Fruit fly (Drosophila melanogaster) whole organism, wandering third instar larva: ENCODE data around the gene His3.3A.

Experiments
- Abd-B ChIP-seq: fragments of >200 bp; optimal IDR thresholded peaks from 2 replicates; lab custom pipeline; 2017; ENCODE audit warnings: missing biosample characterization, missing genetic modification characterization
- CG32264 ChIP-seq: fragments of 200-800 bp; sonication (Bioruptor generic); optimal IDR thresholded peaks from 2 replicates; lab custom pipeline; 2016; ENCODE audit warnings: missing biosample characterization, missing genetic modification characterization
- CG9705 ChIP-seq: fragments of 200-800 bp; sonication (Bioruptor generic); optimal IDR thresholded peaks from 2 replicates; lab custom pipeline; 2018; ENCODE audit warnings: missing biosample characterization, mild to moderate bottlenecking, missing genetic modification characterization
- CrebA ChIP-seq: fragments of 200-800 bp; sonication (Bioruptor generic); optimal IDR thresholded peaks from 2 replicates; lab custom pipeline; 2016; ENCODE audit warnings: missing biosample characterization, mild to moderate bottlenecking, missing genetic modification characterization, borderline replicate concordance
- Dfd ChIP-seq: fragments of >200 bp; optimal IDR thresholded peaks from 2 replicates; lab custom pipeline; 2017; ENCODE audit warnings: missing biosample characterization, missing genetic modification characterization
- Dif ChIP-seq: fragments of 200-275, 200-300 bp; sonication (Bioruptor generic); optimal IDR thresholded peaks from 2 replicates; lab custom pipeline; 2018; ENCODE audit warnings: missing biosample characterization, missing genetic modification characterization; ENCODE audit not compliant: partially characterized antibody
- GATAd ChIP-seq: sonication (Bioruptor generic); optimal IDR thresholded peaks from 2 replicates; lab custom pipeline; 2016; ENCODE audit warnings: missing biosample characterization, missing genetic modification characterization
- HLH106 ChIP-seq: fragments of 200-800 bp; optimal IDR thresholded peaks from 3 replicates; lab custom pipeline; 2019; ENCODE audit warnings: missing biosample characterization, mild to moderate bottlenecking, missing genetic modification characterization, moderate library complexity
- Hnf4 ChIP-seq: fragments of 200-800 bp; sonication (Bioruptor generic); optimal IDR thresholded peaks from 2 replicates; lab custom pipeline; 2016; ENCODE audit warnings: missing biosample characterization, mild to moderate bottlenecking, missing genetic modification characterization
- Hr78 ChIP-seq: fragments of >200 bp; optimal IDR thresholded peaks from 2 replicates; lab custom pipeline; 2017; ENCODE audit warnings: missing biosample characterization, missing genetic modification characterization
- Hr83 ChIP-seq: fragments of 200-300 bp; sonication (Bioruptor generic); optimal IDR thresholded peaks from 2 replicates; lab custom pipeline; 2016; ENCODE audit warnings: missing biosample characterization, mild to moderate bottlenecking, missing genetic modification characterization, moderate library complexity; ENCODE audit not compliant: poor library complexity, severe bottlenecking
- Jra ChIP-seq: sonication (Bioruptor generic); optimal IDR thresholded peaks from 2 replicates; lab custom pipeline; 2016; ENCODE audit warnings: missing biosample characterization, missing genetic modification characterization
- Mio ChIP-seq: sonication (Bioruptor generic); optimal IDR thresholded peaks from 2 replicates; lab custom pipeline; 2016; ENCODE audit warnings: missing biosample characterization, missing genetic modification characterization
- Myc ChIP-seq: fragments of >200 bp; optimal IDR thresholded peaks from 2 replicates; lab custom pipeline; 2017
- N ChIP-seq: fragments of >200 bp; optimal IDR thresholded peaks from 2 replicates; lab custom pipeline; 2018; ENCODE audit warnings: missing biosample characterization, missing external identifiers, missing genetic modification characterization
- OdsH ChIP-seq: fragments of 200-800 bp; sonication (Bioruptor generic); optimal IDR thresholded peaks from 2 replicates; lab custom pipeline; 2016; ENCODE audit warnings: missing biosample characterization, mild to moderate bottlenecking, missing genetic modification characterization
- Rel ChIP-seq, 2 experiments: fragments of 200-800 bp; sonication (Bioruptor generic) in 1 of 2; optimal IDR thresholded peaks; 2 replicates in 1 of 2; 3 replicates in 1 of 2; lab custom pipeline; 2016 to 2019; ENCODE audit warnings: mild to moderate bottlenecking in 2 of 2, missing biosample characterization in 2 of 2, missing genetic modification characterization in 2 of 2, moderate library complexity in 1 of 2
- Sp1 ChIP-seq: fragments of 200-800 bp; sonication (Bioruptor generic); optimal IDR thresholded peaks from 3 replicates; lab custom pipeline; 2019; ENCODE audit warnings: missing biosample characterization, mild to moderate bottlenecking, missing genetic modification characterization, moderate library complexity
- Vsx2 ChIP-seq: fragments of 200-300, 225-300 bp; sonication (Bioruptor generic); optimal IDR thresholded peaks from 2 replicates; lab custom pipeline; 2018; ENCODE audit warnings: missing biosample characterization, missing genetic modification characterization; ENCODE audit not compliant: partially characterized antibody
- br ChIP-seq: fragments of 200-800 bp; sonication (Bioruptor generic); optimal IDR thresholded peaks from 2 replicates; lab custom pipeline; 2016; ENCODE audit warnings: missing biosample characterization, missing genetic modification characterization
- brk ChIP-seq: fragments of 200-800 bp; sonication (Bioruptor generic); optimal IDR thresholded peaks from 2 replicates; lab custom pipeline; 2016; ENCODE audit warnings: missing biosample characterization, mild to moderate bottlenecking, missing genetic modification characterization
- dl ChIP-seq, 2 experiments: fragments of 175-275, 200-275 bp in 1 of 2; fragments of 200-275 bp in 1 of 2; sonication (Bioruptor generic); optimal IDR thresholded peaks; lab custom pipeline; 2018; ENCODE audit warnings: mild to moderate bottlenecking in 2 of 2, missing biosample characterization in 2 of 2, missing genetic modification characterization in 2 of 2, moderate library complexity in 2 of 2; ENCODE audit not compliant: partially characterized antibody in 2 of 2, insufficient read depth in 1 of 2
- dmrt93B ChIP-seq: fragments of 200-800 bp; sonication (Bioruptor generic); optimal IDR thresholded peaks from 2 replicates; lab custom pipeline; 2018; ENCODE audit warnings: missing biosample characterization, mild to moderate bottlenecking, missing genetic modification characterization
- dsf ChIP-seq: sonication (Bioruptor generic); optimal IDR thresholded peaks from 2 replicates; lab custom pipeline; 2016; ENCODE audit warnings: missing biosample characterization, missing genetic modification characterization, borderline replicate concordance
- ey ChIP-seq: fragments of 200-800 bp; sonication (Bioruptor generic); optimal IDR thresholded peaks from 2 replicates; lab custom pipeline; 2016; ENCODE audit warnings: missing biosample characterization, missing genetic modification characterization
- foxo ChIP-seq, 2 experiments: fragments of 200-800 bp; sonication (Bioruptor generic); optimal IDR thresholded peaks; 2 replicates in 1 of 2; 3 replicates in 1 of 2; lab custom pipeline; 2016 to 2017; ENCODE audit warnings: missing biosample characterization in 2 of 2, missing genetic modification characterization in 2 of 2
- fru ChIP-seq: fragments of 200-800 bp; sonication (Bioruptor generic); optimal IDR thresholded peaks from 3 replicates; lab custom pipeline; 2016; ENCODE audit warnings: missing biosample characterization, mild to moderate bottlenecking, missing genetic modification characterization
- h ChIP-seq: fragments of 200-800 bp; sonication (Bioruptor generic); optimal IDR thresholded peaks from 3 replicates; lab custom pipeline; 2016; ENCODE audit warnings: missing biosample characterization, mild to moderate bottlenecking, missing genetic modification characterization
- jim ChIP-seq: fragments of 175-275, 200-325 bp; sonication (Bioruptor generic); optimal IDR thresholded peaks from 2 replicates; lab custom pipeline; 2016; ENCODE audit warnings: missing biosample characterization, mild to moderate bottlenecking, missing genetic modification characterization
- lola ChIP-seq: fragments of >200 bp; optimal IDR thresholded peaks from 2 replicates; lab custom pipeline; 2017; ENCODE audit warnings: missing biosample characterization, missing genetic modification characterization
- pan ChIP-seq: fragments of >200 bp; optimal IDR thresholded peaks from 2 replicates; lab custom pipeline; 2017
- psq ChIP-seq: fragments of 200-800 bp; sonication (Bioruptor generic); optimal IDR thresholded peaks from 3 replicates; lab custom pipeline; 2017; ENCODE audit warnings: missing biosample characterization, mild to moderate bottlenecking, missing genetic modification characterization, moderate library complexity
- rgr ChIP-seq: fragments of 200-800 bp; sonication (Bioruptor generic); optimal IDR thresholded peaks from 3 replicates; lab custom pipeline; 2016; ENCODE audit warnings: missing biosample characterization, mild to moderate bottlenecking, missing genetic modification characterization
- sage ChIP-seq: fragments of 200-800 bp; sonication (Bioruptor generic); optimal IDR thresholded peaks from 2 replicates; lab custom pipeline; 2016; ENCODE audit warnings: missing biosample characterization, mild to moderate bottlenecking, missing genetic modification characterization
- sv ChIP-seq: fragments of 200-800 bp; sonication (Bioruptor generic); optimal IDR thresholded peaks from 3 replicates; lab custom pipeline; 2016; ENCODE audit warnings: missing biosample characterization, missing genetic modification characterization
- tai ChIP-seq: sonication (Bioruptor generic); optimal IDR thresholded peaks from 2 replicates; lab custom pipeline; 2016; ENCODE audit warnings: missing biosample characterization, missing genetic modification characterization
- usp ChIP-seq: fragments of >200 bp; optimal IDR thresholded peaks from 2 replicates; lab custom pipeline; 2017; ENCODE audit warnings: missing biosample characterization, missing genetic modification characterization
- woc ChIP-seq: sonication (Bioruptor generic); optimal IDR thresholded peaks from 2 replicates; lab custom pipeline; 2016; ENCODE audit warnings: missing biosample characterization, mild to moderate bottlenecking, missing genetic modification characterization

His3.3A gene

dm6 chr2L:5060515-5060914 is 5.7 kb downstream of the His3.3A start, which contains the start of gene qtc:
qtc (plus strand) TSS chr2L:5060815.
- TF ChIP-seq h (GFP tag; lab: Kevin White, UChicago) (no peak), CG32264 (no peak), sage (GFP tag; lab: Kevin White, UChicago) (no peak), Mio (no peak), dsf (GFP tag; lab: Kevin White, UChicago) (no peak), OdsH (GFP tag; lab: Kevin White, UChicago) (no peak)

- no peak for TF ChIP-seq dl (GFP tag; optimal IDR thresholded peaks at IDR 0.05; lab: Kevin White, UChicago; ENCODE audit: insufficient read depth in 1 of 2, partially characterized antibody in 2 of 2)
- TF ChIP-seq Hnf4 (GFP tag; lab: Kevin White, UChicago), result peak; percentile 81
- peak; percentile 0 for TF ChIP-seq Mio
- no peak for TF ChIP-seq Dfd (GFP tag; lab: Kevin White, UChicago)
- no peak for TF ChIP-seq Myc (lab: Kevin White, UChicago)
- peak; percentile 64 for TF ChIP-seq sv (GFP tag; lab: Kevin White, UChicago)
- no peak for TF ChIP-seq Abd-B (GFP tag; lab: Kevin White, UChicago)
- peak; percentile 88 for TF ChIP-seq OdsH (GFP tag; lab: Kevin White, UChicago)
- TF ChIP-seq jim (GFP tag; lab: Kevin White, UChicago), result no peak
- TF ChIP-seq foxo (GFP tag; optimal IDR thresholded peaks at IDR 0.05; lab: Kevin White, UChicago), result peak in 1 of 2 experiments; percentile 93
- no peak for TF ChIP-seq N (GFP tag; lab: Kevin White, UChicago)
- peak; percentile 80 for TF ChIP-seq sage (GFP tag; lab: Kevin White, UChicago)
- no peak for TF ChIP-seq CrebA (GFP tag; lab: Kevin White, UChicago)
- TF ChIP-seq Rel (GFP tag; optimal IDR thresholded peaks at IDR 0.05; lab: Kevin White, UChicago), result no peak
- TF ChIP-seq Rel (tag; optimal IDR thresholded peaks at IDR 0.05; lab: Kevin White, UChicago), result peak; percentile 13
- no peak for TF ChIP-seq GATAd (GFP tag; lab: Kevin White, UChicago)
- peak; percentile 79 for TF ChIP-seq ey
- no peak for TF ChIP-seq pan (lab: Kevin White, UChicago)
- TF ChIP-seq Jra (GFP tag; lab: Kevin White, UChicago), result peak; percentile 75
- TF ChIP-seq CG9705 (GFP tag; lab: Kevin White, UChicago), result no peak
- peak; percentile 92 for TF ChIP-seq fru
- no peak for TF ChIP-seq Dif
- TF ChIP-seq tai (GFP tag; lab: Kevin White, UChicago), result no peak
- peak; percentile 48 for TF ChIP-seq CG32264
- peak; percentile 13 for TF ChIP-seq dsf (GFP tag; lab: Kevin White, UChicago)
- TF ChIP-seq Vsx2 (GFP tag; lab: Kevin White, UChicago), result no peak
- peak; percentile 85 for TF ChIP-seq h (GFP tag; lab: Kevin White, UChicago)
- TF ChIP-seq rgr (GFP tag; lab: Kevin White, UChicago), result peak; percentile 85
- peak; percentile 71 for TF ChIP-seq psq (GFP tag; lab: Kevin White, UChicago)
- TF ChIP-seq HLH106, result peak; percentile 42
- peak; percentile 68 for TF ChIP-seq Hr83 (GFP tag; lab: Kevin White, UChicago)
- TF ChIP-seq dmrt93B (GFP tag; lab: Kevin White, UChicago), result peak; percentile 46
- TF ChIP-seq woc (GFP tag; lab: Kevin White, UChicago), result peak; percentile 52
- peak; percentile 82 for TF ChIP-seq brk (GFP tag; lab: Kevin White, UChicago)
- no peak for TF ChIP-seq usp (GFP tag; lab: Kevin White, UChicago)
- no peak for TF ChIP-seq Hr78 (GFP tag; lab: Kevin White, UChicago)
- no peak for TF ChIP-seq lola (GFP tag; lab: Kevin White, UChicago)
- TF ChIP-seq Sp1, result peak; percentile 82
- peak; percentile 83 for TF ChIP-seq br (GFP tag; lab: Kevin White, UChicago)
- TF ChIP-seq, all 38 proteins: peak for 22
These were observed 6.2 kb downstream of the His3.3A start for dm6 chr2L:5060952-5061478.
